Worm (Caenorhabditis elegans): ENCODE results near the gene F09G2.2.

The F09G2.2 gene

DNA sequence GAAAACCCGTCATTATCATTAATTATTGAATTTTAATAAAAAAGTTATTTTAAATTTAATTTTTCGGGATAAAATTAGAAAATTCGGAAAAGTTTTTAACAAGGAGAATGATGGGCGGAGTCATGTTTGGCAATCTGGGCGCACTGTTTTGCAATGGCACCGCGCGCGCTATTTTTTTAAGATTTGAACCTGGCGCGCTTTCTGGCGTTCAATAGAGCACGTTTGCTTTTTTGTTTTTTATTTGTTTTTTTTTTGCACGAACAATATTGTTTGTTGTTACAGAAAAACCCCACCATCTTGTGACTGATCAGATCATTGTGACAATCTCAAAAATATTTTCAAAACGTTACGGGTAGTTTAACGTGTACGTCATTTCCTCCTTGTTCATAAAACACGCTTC, 40.4 kb downstream of the F09G2.2 start, which contains the start of gene hyls-1 (continued):
- TF ChIP-seq daf-16 (GFP tag; optimal IDR thresholded peaks at IDR 0.05) = peak in 1 of 2 experiments; percentile 89
- TF ChIP-seq daf-16 (tag; optimal IDR thresholded peaks at IDR 0.05) = peak; percentile 90
- TF ChIP-seq gei-8 (GFP tag; optimal IDR thresholded peaks at IDR 0.05) = no peak

DNA sequence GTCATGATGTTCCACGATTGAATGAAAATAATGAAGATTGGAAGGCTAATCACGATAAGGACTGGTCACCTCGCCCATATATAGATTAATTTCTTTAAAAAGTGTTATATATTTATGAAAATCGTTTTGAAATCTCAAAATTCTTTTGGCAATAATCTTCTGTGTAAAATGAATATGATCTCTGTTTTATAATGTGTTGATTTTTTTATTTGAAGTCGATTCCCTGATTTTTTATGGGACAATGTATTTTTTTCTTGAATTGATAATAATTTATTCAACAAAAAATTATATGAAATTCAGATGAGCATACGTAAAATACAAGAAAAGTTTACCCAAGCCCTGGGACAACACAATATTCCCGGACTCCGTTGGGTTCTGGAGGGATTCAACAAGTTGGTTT, 42.8 kb downstream of the F09G2.2 start, which contains the start of gene C05C8.1:
TSS of gene C05C8.1 (plus strand) at position 301 of the 400 bp plus-strand sequence.
- no peak for TF ChIP-seq lim-7 (GFP tag; IDR thresholded peaks at IDR 0.05)
- no peak for TF ChIP-seq unc-39 (tag; optimal IDR thresholded peaks at IDR 0.05)
- TF ChIP-seq T26A8.4 (GFP tag; IDR thresholded peaks at IDR 0.05) = no peak
- TF ChIP-seq T20F7.1 (GFP tag; optimal IDR thresholded peaks at IDR 0.05) = no peak
- TF ChIP-seq daf-8 (GFP tag; IDR thresholded peaks at IDR 0.05) = no peak
- no peak for TF ChIP-seq skn-1 (tag; optimal IDR thresholded peaks at IDR 0.05)
- TF ChIP-seq snpc-1.2 (GFP tag; IDR thresholded peaks at IDR 0.05) = no peak
- TF ChIP-seq zag-1 (tag; optimal IDR thresholded peaks at IDR 0.05) = no peak
- TF ChIP-seq mxl-2 (GFP tag; conservative IDR thresholded peaks at IDR 0.05) = no peak
- no peak for TF ChIP-seq nhr-6 (tag; optimal IDR thresholded peaks at IDR 0.05)
- no peak for TF ChIP-seq lin-38 (GFP tag; IDR thresholded peaks at IDR 0.05)
- TF ChIP-seq ZK337.2 (GFP tag; IDR thresholded peaks at IDR 0.05) = no peak
- no peak for TF ChIP-seq zfp-2 (tag; optimal IDR thresholded peaks at IDR 0.05)
- TF ChIP-seq snpc-4 (tag; optimal IDR thresholded peaks at IDR 0.05) = no peak
- no peak for TF ChIP-seq attf-4 (tag; optimal IDR thresholded peaks at IDR 0.05)
- no peak for TF ChIP-seq madf-5 (GFP tag; IDR thresholded peaks at IDR 0.05)
- no peak for TF ChIP-seq cey-2 (tag; optimal IDR thresholded peaks at IDR 0.05; ENCODE audit: borderline replicate concordance, insufficient read depth)

DNA sequence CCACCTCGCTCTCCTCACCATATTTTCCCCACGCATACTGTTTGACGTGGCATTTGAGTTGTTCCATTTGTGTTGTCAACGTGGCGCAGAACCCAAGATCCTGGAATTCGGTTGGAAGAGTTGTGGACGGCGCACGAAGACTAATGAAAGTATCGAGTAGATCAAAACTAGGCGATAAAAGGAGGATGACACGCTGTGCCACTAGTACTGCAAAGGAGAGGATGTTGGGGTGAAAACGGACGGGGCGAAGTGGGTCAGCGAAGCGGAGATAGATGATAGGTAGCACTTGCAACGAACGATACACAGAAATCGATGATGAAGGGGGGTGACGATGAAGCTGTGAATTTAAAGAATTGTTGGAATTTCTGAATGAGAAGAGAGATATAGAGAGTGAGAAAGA, 50.2 kb downstream of the F09G2.2 start, which contains the start of gene C05C8.7:
TSS of gene C05C8.7 (minus strand) at position 100 of the 400 bp plus-strand sequence.
- TF ChIP-seq nhr-10 (tag; optimal IDR thresholded peaks at IDR 0.05) = no peak
- TF ChIP-seq mxl-3 (GFP tag; optimal IDR thresholded peaks at IDR 0.05) = peak; percentile 21
- TF ChIP-seq lin-29 (GFP tag; IDR thresholded peaks at IDR 0.05) = no peak
- TF ChIP-seq ces-1 (GFP tag; optimal IDR thresholded peaks at IDR 0.05) = no peak
- TF ChIP-seq unc-62 (GFP tag; optimal IDR thresholded peaks at IDR 0.05 in 1 of 2) = peak in 1 of 2 experiments; percentile 28
- no peak for TF ChIP-seq unc-62 (tag; optimal IDR thresholded peaks at IDR 0.05)

Measured in whole organism, L4 larva.